Worm (Caenorhabditis elegans) whole organism, L2 larva: ENCODE results near the gene pept-2.

Experiments used
- C34F6.9 ChIP-seq: fragments of 150-350 bp; optimal IDR thresholded peaks from 2 replicates; lab custom pipeline; 2014; ENCODE audit warnings: missing biosample characterization, missing genetic modification characterization
- F13H6.1 ChIP-seq: sonication (generic microtip); optimal IDR thresholded peaks from 2 replicates; lab custom pipeline; 2016; ENCODE audit warnings: missing genetic modification characterization, missing compliant biosample characterization
- R02D3.7 ChIP-seq: fragments of 150-350 bp; optimal IDR thresholded peaks from 2 replicates; lab custom pipeline; 2014; ENCODE audit warnings: missing biosample characterization, missing genetic modification characterization
- ZK546.5 ChIP-seq: sonication (generic microtip); optimal IDR thresholded peaks from 2 replicates; lab custom pipeline; 2017; ENCODE audit warnings: missing biosample characterization, missing genetic modification characterization
- alr-1 ChIP-seq: fragments of 150-350 bp; optimal IDR thresholded peaks from 2 replicates; lab custom pipeline; 2014; ENCODE audit warnings: missing biosample characterization, missing genetic modification characterization
- aly-2 ChIP-seq: fragments of 150-350 bp; optimal IDR thresholded peaks from 2 replicates; lab custom pipeline; 2014; ENCODE audit warnings: missing biosample characterization, missing genetic modification characterization
- blmp-1 ChIP-seq: sonication (generic microtip); optimal IDR thresholded peaks from 2 replicates; lab custom pipeline; 2017; ENCODE audit warnings: missing genetic modification characterization, mild to moderate bottlenecking, missing compliant biosample characterization, antibody characterized with exemption, moderate library complexity; ENCODE audit not compliant: insufficient read depth
- ceh-16 ChIP-seq: fragments of 150-350 bp; optimal IDR thresholded peaks from 2 replicates; lab custom pipeline; 2014; ENCODE audit warnings: missing biosample characterization, missing genetic modification characterization
- ceh-82 ChIP-seq: fragments of 150-350 bp; optimal IDR thresholded peaks from 2 replicates; lab custom pipeline; 2014; ENCODE audit warnings: missing biosample characterization, missing genetic modification characterization
- crh-2 ChIP-seq: sonication (generic microtip); optimal IDR thresholded peaks from 2 replicates; lab custom pipeline; 2017; ENCODE audit warnings: missing biosample characterization, missing genetic modification characterization
- egl-27 ChIP-seq: sonication (generic microtip); optimal IDR thresholded peaks from 3 replicates; lab custom pipeline; 2017; ENCODE audit warnings: missing biosample characterization, missing genetic modification reagents, missing genetic modification characterization
- elt-1 ChIP-seq: fragments of 150-350 bp; optimal IDR thresholded peaks from 2 replicates; lab custom pipeline; 2014; ENCODE audit warnings: missing biosample characterization, missing genetic modification characterization
- fos-1 ChIP-seq: fragments of 150-350 bp; optimal IDR thresholded peaks from 2 replicates; lab custom pipeline; 2014; ENCODE audit warnings: missing biosample characterization, missing genetic modification characterization
- lin-11 ChIP-seq: fragments of 150-350 bp; sonication (generic microtip); optimal IDR thresholded peaks from 2 replicates; lab custom pipeline; 2014; ENCODE audit warnings: missing biosample characterization, missing genetic modification characterization, inconsistent platforms, mixed read lengths
- lin-13 ChIP-seq: fragments of 150-350 bp; optimal IDR thresholded peaks from 2 replicates; lab custom pipeline; 2014; ENCODE audit warnings: missing biosample characterization, missing genetic modification reagents, missing genetic modification characterization
- lin-39 ChIP-seq: fragments of 150-350 bp; optimal IDR thresholded peaks from 2 replicates; lab custom pipeline; 2014; ENCODE audit warnings: missing biosample characterization, missing genetic modification reagents, missing genetic modification characterization
- lsy-2 ChIP-seq, 2 experiments: fragments of 150-350 bp in 1 of 2; sonication (generic microtip) in 1 of 2; optimal IDR thresholded peaks; 2 replicates each; lab custom pipeline; 2014 to 2017; ENCODE audit warnings: missing biosample characterization in 2 of 2, missing genetic modification characterization in 2 of 2
- mdl-1 ChIP-seq, 2 experiments: fragments of 150-350 bp in 1 of 2; sonication (generic microtip) in 1 of 2; optimal IDR thresholded peaks; 2 replicates each; lab custom pipeline; 2017; ENCODE audit warnings: missing biosample characterization in 2 of 2, missing genetic modification characterization in 2 of 2
- nhr-10 ChIP-seq: sonication (generic microtip); optimal IDR thresholded peaks from 2 replicates; lab custom pipeline; 2017; ENCODE audit warnings: missing biosample characterization, missing genetic modification characterization
- nhr-12 ChIP-seq: fragments of 150-350 bp; optimal IDR thresholded peaks from 2 replicates; lab custom pipeline; 2014; ENCODE audit warnings: missing biosample characterization, missing genetic modification characterization
- nhr-129 ChIP-seq: fragments of 150-350 bp; optimal IDR thresholded peaks from 2 replicates; lab custom pipeline; 2014; ENCODE audit warnings: missing biosample characterization, missing genetic modification characterization
- nhr-21 ChIP-seq: fragments of 150-350 bp; optimal IDR thresholded peaks from 2 replicates; lab custom pipeline; 2014; ENCODE audit warnings: missing biosample characterization, missing genetic modification characterization
- nhr-25 ChIP-seq: fragments of 150-350 bp; sonication (generic microtip); optimal IDR thresholded peaks from 3 replicates; lab custom pipeline; 2014; ENCODE audit warnings: missing biosample characterization, missing genetic modification characterization
- nhr-6 ChIP-seq: fragments of 150-350 bp; optimal IDR thresholded peaks from 2 replicates; lab custom pipeline; 2014; ENCODE audit warnings: missing biosample characterization, missing genetic modification characterization
- peb-1 ChIP-seq: fragments of 150-350 bp; optimal IDR thresholded peaks from 2 replicates; lab custom pipeline; 2014; ENCODE audit warnings: missing biosample characterization, missing genetic modification characterization
- sem-4 ChIP-seq: fragments of 150-350 bp; optimal IDR thresholded peaks from 2 replicates; lab custom pipeline; 2014; ENCODE audit warnings: missing biosample characterization, missing genetic modification reagents, missing genetic modification characterization
- skn-1 ChIP-seq: sonication (generic microtip); optimal IDR thresholded peaks from 2 replicates; lab custom pipeline; 2017; ENCODE audit warnings: missing biosample characterization, missing genetic modification characterization
- sma-3 ChIP-seq: sonication (generic microtip); optimal IDR thresholded peaks from 2 replicates; lab custom pipeline; 2016; ENCODE audit warnings: missing genetic modification reagents, missing genetic modification characterization, missing compliant biosample characterization
- sma-9 ChIP-seq, 2 experiments: fragments of 150-350 bp in 1 of 2; sonication (generic microtip) in 1 of 2; optimal IDR thresholded peaks; 2 replicates each; lab custom pipeline; 2014 to 2016; ENCODE audit warnings: missing genetic modification characterization in 2 of 2, mild to moderate bottlenecking in 1 of 2, missing biosample characterization in 1 of 2, missing compliant biosample characterization in 1 of 2, missing genetic modification reagents in 1 of 2, moderate library complexity in 1 of 2
- snpc-4 ChIP-seq: fragments of 150-350 bp; optimal IDR thresholded peaks from 2 replicates; lab custom pipeline; 2014; ENCODE audit warnings: missing biosample characterization, missing genetic modification characterization
- unc-39 ChIP-seq: fragments of 150-350 bp; optimal IDR thresholded peaks from 2 replicates; lab custom pipeline; 2014; ENCODE audit warnings: missing biosample characterization, missing genetic modification characterization
- unc-55 ChIP-seq: fragments of 150-350 bp; sonication (generic microtip); optimal IDR thresholded peaks from 3 replicates; lab custom pipeline; 2014; ENCODE audit warnings: missing biosample characterization, missing genetic modification reagents, missing genetic modification characterization
- unc-62 ChIP-seq: fragments of 150-350 bp; optimal IDR thresholded peaks from 2 replicates; lab custom pipeline; 2014; ENCODE audit warnings: missing biosample characterization, missing genetic modification reagents, missing genetic modification characterization
- zag-1 ChIP-seq: fragments of 150-350 bp; optimal IDR thresholded peaks from 2 replicates; lab custom pipeline; 2014; ENCODE audit warnings: missing biosample characterization, missing genetic modification characterization
- ztf-1 ChIP-seq: fragments of 200-800 bp; sonication (Bioruptor generic); conservative IDR thresholded peaks from 2 replicates; pipeline ENCODE4 v1.3.6; 2022; ENCODE audit warnings: missing genetic modification characterization, missing compliant biosample characterization
- ztf-11 ChIP-seq: sonication (generic microtip); optimal IDR thresholded peaks from 2 replicates; lab custom pipeline; 2017; ENCODE audit warnings: missing biosample characterization, missing genetic modification characterization
- ztf-4 ChIP-seq: fragments of 150-350 bp; optimal IDR thresholded peaks from 2 replicates; lab custom pipeline; 2014; ENCODE audit warnings: missing biosample characterization, missing genetic modification characterization

The pept-2 gene

DNA sequence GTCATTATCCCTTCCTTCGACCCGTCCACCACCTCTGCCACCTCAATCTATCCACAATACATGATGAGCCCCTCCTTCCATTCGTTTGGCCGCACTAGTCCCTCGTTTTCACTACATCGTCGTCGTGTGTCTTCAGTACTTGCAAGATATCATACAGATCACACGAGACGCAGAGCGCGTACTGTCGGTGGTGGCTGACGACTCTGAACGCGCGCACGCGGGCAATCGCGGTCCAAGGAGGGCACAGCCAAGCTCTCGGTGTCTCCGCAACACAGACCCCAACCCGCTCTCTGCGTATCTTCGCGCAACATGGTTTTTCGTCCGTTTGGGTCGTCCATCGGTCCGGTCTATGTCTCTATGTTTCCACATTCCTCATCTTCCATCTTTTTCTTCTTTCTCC is 26.6 kb downstream of the pept-2 start:
- TF ChIP-seq nhr-21 (tag; lab: Kevin White, UChicago) (peak; percentile 3), nhr-129 (tag; lab: Kevin White, UChicago) (peak; percentile 32), lin-13 (GFP tag; lab: Kevin White, UChicago) (no peak), mdl-1 (tag; optimal IDR thresholded peaks at IDR 0.05; lab: Kevin White, UChicago) (peak in 1 of 2 experiments; percentile 12), elt-1 (no peak), peb-1 (tag; lab: Kevin White, UChicago) (peak; percentile 91), unc-55 (GFP tag; lab: Kevin White, UChicago) (peak; percentile 10), fos-1 (tag; lab: Kevin White, UChicago) (peak; percentile 11), F13H6.1 (tag; lab: Kevin White, UChicago) (no peak), C34F6.9 (tag; lab: Kevin White, UChicago) (peak; percentile 14), blmp-1 (tag; lab: Kevin White, UChicago) (peak; percentile 66)

DNA sequence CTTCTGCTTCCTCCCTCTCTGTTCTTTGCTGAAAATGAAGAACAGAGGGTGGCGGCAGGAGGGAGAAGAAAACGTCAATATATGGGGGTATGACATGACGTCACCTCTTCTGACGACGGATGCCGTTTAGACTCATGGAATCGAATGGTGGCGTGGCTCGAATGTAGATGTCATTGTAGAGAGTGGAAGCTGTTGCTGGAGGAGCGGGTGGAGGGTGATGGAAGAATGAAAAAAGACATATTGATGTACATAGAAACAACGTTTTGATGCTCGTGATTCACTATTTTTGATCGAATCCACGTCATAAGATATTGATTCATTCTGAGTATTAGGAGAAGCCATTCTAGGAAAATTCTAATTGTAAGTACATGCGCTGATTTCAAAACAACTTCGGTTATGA is 28.6 kb downstream of the pept-2 start:
- TF ChIP-seq nhr-129 (tag; lab: Kevin White, UChicago) (peak; percentile 42), R02D3.7 (no peak), elt-1 (no peak), lsy-2 (tag; optimal IDR thresholded peaks at IDR 0.05; lab: Kevin White, UChicago) (no peak), unc-55 (GFP tag; lab: Kevin White, UChicago) (peak; percentile 47), C34F6.9 (tag; lab: Kevin White, UChicago) (peak; percentile 47), zag-1 (tag; lab: Kevin White, UChicago) (peak; percentile 24), lin-11 (tag; lab: Kevin White, UChicago) (peak; percentile 16), crh-2 (tag; lab: Kevin White, UChicago) (peak; percentile 14), lin-39 (tag; lab: Kevin White, UChicago) (no peak)

DNA sequence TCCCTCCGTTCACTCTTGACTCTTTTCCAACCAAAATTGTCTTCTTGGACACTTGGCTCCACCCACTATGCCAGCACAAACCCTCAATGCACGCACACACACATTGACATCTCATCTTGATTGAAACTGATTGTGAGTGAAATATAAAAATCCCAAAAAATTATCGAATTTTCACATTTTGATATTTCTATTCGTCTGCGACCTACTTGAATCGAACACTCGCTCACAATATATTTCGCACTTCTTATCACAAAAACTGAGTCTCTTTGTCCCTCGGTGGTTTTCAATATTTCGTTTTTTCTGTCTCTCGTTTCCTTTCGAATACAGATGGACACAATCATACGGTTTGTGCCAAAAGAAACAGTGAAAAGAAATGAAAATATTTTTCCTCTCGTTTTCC is 29.7 kb downstream of the pept-2 start:
- no peak for TF ChIP-seq aly-2
- TF ChIP-seq sem-4 (tag; lab: Kevin White, UChicago) = no peak
- no peak for TF ChIP-seq sma-9 (GFP tag; optimal IDR thresholded peaks at IDR 0.05; lab: Kevin White, UChicago)
- no peak for TF ChIP-seq sma-9 (tag; optimal IDR thresholded peaks at IDR 0.05; lab: Kevin White, UChicago)
- TF ChIP-seq lsy-2 (tag; optimal IDR thresholded peaks at IDR 0.05; lab: Kevin White, UChicago) = no peak
- TF ChIP-seq fos-1 (tag; lab: Kevin White, UChicago) = peak; percentile 22
- TF ChIP-seq C34F6.9 (tag; lab: Kevin White, UChicago) = no peak

DNA sequence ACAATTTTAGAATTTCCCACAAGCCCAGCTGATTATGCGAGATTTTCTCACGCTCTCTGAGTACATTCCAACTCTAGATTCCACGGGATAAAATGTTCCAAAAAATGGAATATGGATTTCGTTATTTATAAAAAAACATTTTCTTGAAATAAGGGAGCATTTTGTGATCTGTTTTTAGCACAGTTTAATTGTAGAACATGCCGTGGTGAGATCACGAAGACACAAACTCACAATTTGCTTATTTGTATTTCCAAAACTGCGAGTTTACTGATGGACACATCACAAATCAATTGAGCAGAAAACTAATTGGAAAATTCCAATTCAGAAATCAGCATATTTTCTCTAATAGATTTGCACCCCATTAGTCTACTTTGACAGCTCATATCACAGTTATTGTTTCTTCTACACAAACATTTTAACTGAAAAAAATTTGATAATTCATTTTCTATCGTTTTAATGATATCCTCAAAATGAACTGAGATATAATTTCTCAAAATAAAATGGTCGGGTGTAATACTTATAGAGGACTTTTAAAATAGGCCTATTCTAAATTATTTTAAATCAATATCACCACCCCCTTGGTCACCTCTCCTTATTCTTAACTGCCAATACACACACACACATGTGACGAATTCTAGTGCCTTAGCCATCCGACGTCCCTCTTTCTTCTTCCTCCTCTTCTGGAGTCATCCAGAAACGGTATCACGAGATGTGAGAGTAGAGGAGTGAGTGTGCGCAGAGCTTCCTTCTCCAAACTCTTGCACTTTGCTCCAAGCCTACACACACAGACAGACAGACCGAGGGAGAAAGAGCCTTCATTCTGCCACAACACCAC is 30.6 kb downstream of the pept-2 start:
- TF ChIP-seq blmp-1 (tag; lab: Kevin White, UChicago) = no peak
- no peak for TF ChIP-seq elt-1
- no peak for TF ChIP-seq aly-2
- no peak for TF ChIP-seq ZK546.5 (tag; lab: Kevin White, UChicago)
- TF ChIP-seq nhr-129 (tag; lab: Kevin White, UChicago) = no peak
- TF ChIP-seq C34F6.9 (tag; lab: Kevin White, UChicago) = no peak
- TF ChIP-seq fos-1 (tag; lab: Kevin White, UChicago) = no peak
- TF ChIP-seq ceh-82 = no peak
- TF ChIP-seq ceh-16 (tag; lab: Kevin White, UChicago) = no peak
- TF ChIP-seq mdl-1 (tag; optimal IDR thresholded peaks at IDR 0.05; lab: Kevin White, UChicago) = no peak
- no peak for TF ChIP-seq lsy-2 (tag; optimal IDR thresholded peaks at IDR 0.05; lab: Kevin White, UChicago)
- no peak for TF ChIP-seq sma-9 (GFP tag; optimal IDR thresholded peaks at IDR 0.05; lab: Kevin White, UChicago)
- no peak for TF ChIP-seq sma-9 (tag; optimal IDR thresholded peaks at IDR 0.05; lab: Kevin White, UChicago)
- TF ChIP-seq, all 48 proteins: peak for 0

DNA sequence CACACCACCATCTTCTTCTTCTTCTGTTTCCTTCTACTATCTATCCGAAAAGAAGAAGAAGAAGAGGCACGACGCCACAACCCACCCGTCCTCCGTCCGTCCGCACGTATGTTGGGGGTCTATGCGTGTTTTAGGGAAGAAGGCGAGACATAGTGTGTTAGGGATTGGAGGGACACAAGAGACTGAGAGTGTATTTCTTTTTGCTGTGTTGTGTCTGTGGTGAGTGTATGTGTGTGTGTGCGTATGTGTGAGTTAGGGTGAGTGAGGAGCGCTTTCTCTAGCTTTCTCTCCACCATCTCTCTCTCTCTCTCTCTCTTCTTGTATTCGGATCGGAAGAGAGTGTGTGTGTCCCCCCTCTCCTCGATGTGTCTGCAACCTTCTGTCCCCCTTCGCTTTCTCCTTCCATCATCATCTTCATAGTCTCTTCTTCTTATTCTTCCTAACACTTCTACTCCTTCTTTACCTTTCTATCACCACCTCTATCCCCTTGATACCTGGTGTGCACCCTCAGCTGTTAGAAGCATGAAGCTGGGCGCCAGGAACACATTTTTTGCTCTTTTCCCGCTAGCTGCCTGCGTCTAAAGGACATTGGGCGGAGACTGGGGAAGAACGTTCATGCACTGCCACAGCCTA is 31.3 kb downstream of the pept-2 start:
- peak; percentile 81 for TF ChIP-seq lin-13 (GFP tag; lab: Kevin White, UChicago)
- no peak for TF ChIP-seq unc-62 (GFP tag; lab: Kevin White, UChicago)
- TF ChIP-seq peb-1 (tag; lab: Kevin White, UChicago) = no peak
- TF ChIP-seq alr-1 (tag; lab: Kevin White, UChicago) = no peak
- TF ChIP-seq skn-1 (tag; lab: Kevin White, UChicago) = peak; percentile 25
- TF ChIP-seq nhr-6 (tag; lab: Kevin White, UChicago) = peak; percentile 95
- TF ChIP-seq sem-4 (tag; lab: Kevin White, UChicago) = peak; percentile 85
- peak; percentile 78 for TF ChIP-seq aly-2
- peak; percentile 62 to 80 for TF ChIP-seq lsy-2 (tag; optimal IDR thresholded peaks at IDR 0.05; lab: Kevin White, UChicago)
- peak; percentile 85 for TF ChIP-seq crh-2 (tag; lab: Kevin White, UChicago)
- TF ChIP-seq unc-39 (tag; lab: Kevin White, UChicago) = peak; percentile 61
- TF ChIP-seq ztf-11 (tag; lab: Kevin White, UChicago) = no peak
- TF ChIP-seq ztf-4 (tag; lab: Kevin White, UChicago) = peak; percentile 93
- TF ChIP-seq R02D3.7 = no peak
- TF ChIP-seq ztf-1 (GFP tag; lab: Robert Waterston, UW) = no peak
- peak; percentile 55 for TF ChIP-seq snpc-4
- peak; percentile 92 for TF ChIP-seq nhr-25 (tag; lab: Kevin White, UChicago)
- TF ChIP-seq nhr-10 (tag; lab: Kevin White, UChicago) = peak; percentile 38
- peak; percentile 58 for TF ChIP-seq sma-3 (GFP tag; lab: Kevin White, UChicago)
- TF ChIP-seq zag-1 (tag; lab: Kevin White, UChicago) = peak; percentile 85
- peak; percentile 32 for TF ChIP-seq mdl-1 (tag; optimal IDR thresholded peaks at IDR 0.05; lab: Kevin White, UChicago)
- TF ChIP-seq egl-27 (tag; lab: Kevin White, UChicago) = peak; percentile 72
- TF ChIP-seq nhr-12 (tag; lab: Kevin White, UChicago) = no peak
- peak; percentile 81 for TF ChIP-seq sma-9 (GFP tag; optimal IDR thresholded peaks at IDR 0.05; lab: Kevin White, UChicago)
- TF ChIP-seq sma-9 (tag; optimal IDR thresholded peaks at IDR 0.05; lab: Kevin White, UChicago) = no peak
- peak; percentile 92 for TF ChIP-seq unc-55 (GFP tag; lab: Kevin White, UChicago)
- peak; percentile 98 for TF ChIP-seq nhr-129 (tag; lab: Kevin White, UChicago)
